Worm (Caenorhabditis elegans) whole organism, early embryonic: ENCODE data around the gene grl-25.
A peak's percentile ranks its signal among the peaks of the same experiment; 100 is the strongest.

Experiments
- B0310.2 ChIP-seq: sonication (generic microtip); optimal IDR thresholded peaks from 2 replicates; lab custom pipeline; 2016; ENCODE audit warnings: mild to moderate bottlenecking, missing genetic modification characterization, missing compliant biosample characterization
- F13C5.2 ChIP-seq: sonication (generic microtip); optimal IDR thresholded peaks from 2 replicates; lab custom pipeline; 2017; ENCODE audit warnings: mild to moderate bottlenecking, missing genetic modification characterization, inconsistent platforms, missing compliant biosample characterization
- ama-1 ChIP-seq: fragments of 150-350 bp; optimal IDR thresholded peaks from 2 replicates; lab custom pipeline; 2014
- pes-1 ChIP-seq: fragments of 200-800 bp; sonication (Bioruptor generic); IDR thresholded peaks from 2 replicates; pipeline ENCODE4 v1.3.6; 2022; ENCODE audit warnings: missing genetic modification reagents, missing genetic modification characterization, missing compliant biosample characterization
- tbx-11 ChIP-seq: fragments of 200-800 bp; sonication (Bioruptor generic); IDR thresholded peaks from 2 replicates; pipeline ENCODE4 v1.3.6; 2022; ENCODE audit warnings: missing genetic modification characterization, missing compliant biosample characterization

DNA sequence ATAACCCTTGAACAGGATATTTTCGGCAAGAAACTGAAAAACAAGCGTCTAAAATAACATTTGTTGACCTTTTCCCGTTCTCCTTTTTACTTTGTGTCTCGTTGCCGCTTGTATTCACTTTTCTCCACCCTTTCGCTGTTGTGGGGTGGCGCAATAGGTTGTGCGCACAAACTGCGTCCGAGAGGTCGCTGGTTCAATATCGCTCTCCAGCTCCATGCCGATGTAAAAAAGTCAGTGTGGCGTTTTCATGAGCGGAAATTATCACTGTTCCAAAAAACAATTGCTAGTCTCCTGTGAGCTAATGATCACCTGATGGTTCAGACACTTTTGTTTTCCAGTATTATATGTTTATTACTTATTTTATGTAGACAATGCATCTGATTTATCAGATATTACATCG, 24.5 kb upstream of the grl-25 start:
- TF ChIP-seq ama-1 (lab: Kevin White, UChicago) (no peak), pes-1 (GFP tag; lab: Robert Waterston, UW) (peak; percentile 93), tbx-11 (GFP tag; lab: Robert Waterston, UW) (peak; percentile 92), F13C5.2 (tag; lab: Kevin White, UChicago) (peak; percentile 96), B0310.2 (tag; lab: Kevin White, UChicago) (peak; percentile 84)
